Fruit fly (Drosophila melanogaster) whole organism, embryonic: ENCODE measurements around the gene Cpr97Ea.

Experiments used
- Bgb ChIP-seq: fragments of 200-800 bp; sonication (Bioruptor generic); IDR thresholded peaks from 2 replicates; pipeline ENCODE4 v1.3.6; 2022; ENCODE audit warnings: missing biosample characterization, missing genetic modification characterization; ENCODE audit not compliant: partially characterized antibody
- C15 ChIP-seq: fragments of 200-800 bp; sonication (Bioruptor generic); IDR thresholded peaks from 3 replicates; pipeline ENCODE4 v1.3.6; 2022; ENCODE audit warnings: missing biosample characterization, missing genetic modification characterization
- CG10321 ChIP-seq: fragments of 200-800 bp; sonication (Bioruptor generic); IDR thresholded peaks from 2 replicates; pipeline ENCODE4 v1.3.6; 2022; ENCODE audit warnings: missing biosample characterization, missing genetic modification characterization
- CG10959 ChIP-seq: fragments of 200-800 bp; sonication (Bioruptor generic); IDR thresholded peaks from 2 replicates; pipeline ENCODE4 v1.3.6; 2022; ENCODE audit warnings: missing biosample characterization, missing genetic modification characterization
- CG11723 ChIP-seq: fragments of 200-800 bp; sonication (Bioruptor generic); optimal IDR thresholded peaks from 2 replicates; lab custom pipeline; 2017; ENCODE audit warnings: missing biosample characterization, mild to moderate bottlenecking, missing genetic modification characterization
- CG12104 ChIP-seq: fragments of 200-800 bp; sonication (Bioruptor generic); optimal IDR thresholded peaks from 3 replicates; lab custom pipeline; 2016; ENCODE audit warnings: missing biosample characterization, missing genetic modification characterization
- CG17568 ChIP-seq: fragments of 200-800 bp; sonication (Bioruptor generic); optimal IDR thresholded peaks from 2 replicates; lab custom pipeline; 2018; ENCODE audit warnings: missing biosample characterization, mild to moderate bottlenecking, missing genetic modification characterization, moderate library complexity
- CG2116 ChIP-seq: fragments of 200-800 bp; sonication (Bioruptor generic); optimal IDR thresholded peaks from 3 replicates; lab custom pipeline; 2018; ENCODE audit warnings: missing biosample characterization, mild to moderate bottlenecking, missing genetic modification characterization
- CG2678 ChIP-seq: fragments of 200-800 bp; sonication (Bioruptor generic); optimal IDR thresholded peaks from 3 replicates; lab custom pipeline; 2019; ENCODE audit warnings: missing biosample characterization, mild to moderate bottlenecking, missing genetic modification characterization, moderate library complexity
- CG2712 ChIP-seq: fragments of 200-800 bp; optimal IDR thresholded peaks from 3 replicates; lab custom pipeline; 2019; ENCODE audit warnings: missing biosample characterization, mild to moderate bottlenecking, missing genetic modification characterization, moderate library complexity
- CG2889 ChIP-seq: fragments of 200-800 bp; sonication (Bioruptor generic); IDR thresholded peaks from 3 replicates; pipeline ENCODE4 v1.3.6; 2022; ENCODE audit warnings: missing biosample characterization, missing genetic modification characterization
- CG3065 ChIP-seq: fragments of 200-800 bp; sonication (Bioruptor generic); optimal IDR thresholded peaks from 2 replicates; lab custom pipeline; 2016; ENCODE audit warnings: missing biosample characterization, missing genetic modification characterization
- CG31388 ChIP-seq: fragments of 200-800 bp; sonication (Bioruptor generic); optimal IDR thresholded peaks from 2 replicates; lab custom pipeline; 2016; ENCODE audit warnings: missing biosample characterization, missing genetic modification characterization
- CG32532 ChIP-seq: fragments of 200-800 bp; sonication (Bioruptor generic); IDR thresholded peaks from 2 replicates; pipeline ENCODE4 v1.3.6; 2022; ENCODE audit warnings: missing biosample characterization, missing genetic modification characterization
- CG34224 ChIP-seq: fragments of 200-800 bp; sonication (Bioruptor generic); IDR thresholded peaks from 3 replicates; pipeline ENCODE4 v1.3.6; 2022; ENCODE audit warnings: missing biosample characterization, missing genetic modification characterization; ENCODE audit not compliant: partially characterized antibody
- CG34422 ChIP-seq: fragments of 200-800 bp; sonication (Bioruptor generic); IDR thresholded peaks from 3 replicates; pipeline ENCODE4 v1.3.6; 2022; ENCODE audit warnings: missing biosample characterization, missing genetic modification characterization
- CG4360 ChIP-seq: fragments of 200-800 bp; sonication (Bioruptor generic); IDR thresholded peaks from 2 replicates; pipeline ENCODE4 v1.3.6; 2022; ENCODE audit warnings: missing biosample characterization, missing genetic modification characterization
- CG4854 ChIP-seq: fragments of 200-800 bp; sonication (Bioruptor generic); optimal IDR thresholded peaks from 2 replicates; lab custom pipeline; 2016; ENCODE audit warnings: missing biosample characterization, missing genetic modification characterization, inconsistent platforms
- CG7963 ChIP-seq: fragments of 200-800 bp; sonication (Bioruptor generic); IDR thresholded peaks from 3 replicates; pipeline ENCODE4 v1.3.6; 2022; ENCODE audit warnings: missing biosample characterization, missing genetic modification characterization; ENCODE audit not compliant: partially characterized antibody
- CG8089 ChIP-seq: fragments of 200-800 bp; sonication (Bioruptor generic); optimal IDR thresholded peaks from 3 replicates; lab custom pipeline; 2016; ENCODE audit warnings: missing biosample characterization, missing genetic modification characterization
- CG8281 ChIP-seq: fragments of 200-800 bp; sonication (Bioruptor generic); optimal IDR thresholded peaks from 2 replicates; lab custom pipeline; 2018; ENCODE audit warnings: missing biosample characterization, mild to moderate bottlenecking, missing genetic modification characterization, moderate library complexity
- CG8478 ChIP-seq: fragments of >200 bp; optimal IDR thresholded peaks from 2 replicates; lab custom pipeline; 2018
- CG9932 ChIP-seq: fragments of 200-800 bp; sonication (Bioruptor generic); IDR thresholded peaks from 2 replicates; pipeline ENCODE4 v1.3.6; 2022; ENCODE audit warnings: missing biosample characterization, missing genetic modification characterization
- Dad ChIP-seq: fragments of 200-800 bp; sonication (Bioruptor generic); optimal IDR thresholded peaks from 3 replicates; lab custom pipeline; 2016; ENCODE audit warnings: missing biosample characterization, missing genetic modification characterization
- Dip3 ChIP-seq: fragments of 200-800 bp; sonication (Bioruptor generic); optimal IDR thresholded peaks from 3 replicates; lab custom pipeline; 2016; ENCODE audit warnings: missing biosample characterization, missing genetic modification characterization
- E2f1 ChIP-seq: fragments of 200-800 bp; sonication (Bioruptor generic); IDR thresholded peaks from 2 replicates; pipeline ENCODE4 v1.3.6; 2022; ENCODE audit warnings: missing biosample characterization, missing genetic modification characterization
- HmgZ ChIP-seq: fragments of 200-800 bp; sonication (Bioruptor generic); optimal IDR thresholded peaks from 2 replicates; lab custom pipeline; 2018; ENCODE audit warnings: missing biosample characterization, mild to moderate bottlenecking, missing genetic modification characterization
- Lim3 ChIP-seq: fragments of 200-800 bp; sonication (Bioruptor generic); IDR thresholded peaks from 2 replicates; pipeline ENCODE4 v1.3.6; 2022; ENCODE audit warnings: missing biosample characterization, missing genetic modification characterization
- MBD-R2 ChIP-seq: fragments of 200-800 bp; sonication (Bioruptor generic); IDR thresholded peaks from 2 replicates; pipeline ENCODE4 v1.3.6; 2022; ENCODE audit warnings: missing biosample characterization, missing genetic modification characterization
- Nf-YA ChIP-seq: fragments of 200-800 bp; sonication (Bioruptor generic); IDR thresholded peaks from 2 replicates; pipeline ENCODE4 v1.3.6; 2022; ENCODE audit warnings: missing biosample characterization, missing genetic modification characterization
- Nf-YC ChIP-seq: fragments of 200-800 bp; optimal IDR thresholded peaks from 3 replicates; lab custom pipeline; 2019; ENCODE audit warnings: missing biosample characterization, mild to moderate bottlenecking, missing genetic modification characterization, moderate library complexity
- Sry-δ ChIP-seq: fragments of 200-800 bp; sonication (Bioruptor generic); optimal IDR thresholded peaks from 2 replicates; lab custom pipeline; 2016; ENCODE audit warnings: missing biosample characterization, missing genetic modification characterization
- abd-A ChIP-seq: fragments of 200-800 bp; sonication (Bioruptor generic); optimal IDR thresholded peaks from 3 replicates; lab custom pipeline; 2019; ENCODE audit warnings: missing biosample characterization, mild to moderate bottlenecking, missing genetic modification characterization, moderate library complexity
- al ChIP-seq: fragments of 200-800 bp; sonication (Bioruptor generic); IDR thresholded peaks from 2 replicates; pipeline ENCODE4 v1.3.6; 2022; ENCODE audit warnings: missing biosample characterization, missing genetic modification characterization
- cg ChIP-seq: fragments of 200-800 bp; sonication (Bioruptor generic); optimal IDR thresholded peaks from 3 replicates; lab custom pipeline; 2019; ENCODE audit warnings: missing biosample characterization, mild to moderate bottlenecking, missing genetic modification characterization, moderate library complexity
- da ChIP-seq: fragments of 200-800 bp; sonication (Bioruptor generic); optimal IDR thresholded peaks from 2 replicates; lab custom pipeline; 2016; ENCODE audit warnings: missing biosample characterization, missing genetic modification characterization
- dimm ChIP-seq: fragments of 200-800 bp; sonication (Bioruptor generic); IDR thresholded peaks from 2 replicates; pipeline ENCODE4 v1.3.6; 2022; ENCODE audit warnings: missing biosample characterization, missing genetic modification characterization
- esg ChIP-seq: fragments of 200-800 bp; sonication (Bioruptor generic); conservative IDR thresholded peaks from 2 replicates; pipeline ENCODE4 v1.3.6; 2022; ENCODE audit warnings: missing biosample characterization, missing genetic modification characterization
- fu2 ChIP-seq: fragments of 200-800 bp; sonication (Bioruptor generic); optimal IDR thresholded peaks from 2 replicates; lab custom pipeline; 2016; ENCODE audit warnings: missing biosample characterization, missing genetic modification characterization
- ind ChIP-seq: fragments of 200-800 bp; sonication (Bioruptor generic); optimal IDR thresholded peaks from 3 replicates; lab custom pipeline; 2016; ENCODE audit warnings: missing biosample characterization, missing genetic modification characterization
- knrl ChIP-seq: fragments of 200-800 bp; sonication (Bioruptor generic); IDR thresholded peaks from 3 replicates; pipeline ENCODE4 v1.3.6; 2022; ENCODE audit warnings: missing biosample characterization, missing genetic modification characterization; ENCODE audit not compliant: partially characterized antibody
- lola ChIP-seq, 3 experiments: fragments of >200 bp in 2 of 3; fragments of 200-800 bp in 1 of 3; sonication (Bioruptor generic) in 1 of 3; optimal IDR thresholded peaks; 2 replicates each; lab custom pipeline; 2017 to 2019; ENCODE audit warnings: missing biosample characterization in 3 of 3, missing genetic modification characterization in 3 of 3, mild to moderate bottlenecking in 1 of 3, moderate library complexity in 1 of 3
- org-1 ChIP-seq: fragments of 200-800 bp; sonication (Bioruptor generic); optimal IDR thresholded peaks from 2 replicates; lab custom pipeline; 2017; ENCODE audit warnings: missing biosample characterization, missing genetic modification characterization
- pnt ChIP-seq: fragments of 200-800 bp; sonication (Bioruptor generic); optimal IDR thresholded peaks from 3 replicates; lab custom pipeline; 2016; ENCODE audit warnings: missing biosample characterization, missing genetic modification characterization
- sc ChIP-seq, 3 experiments: fragments of >200 bp in 2 of 3; fragments of 200-800 bp in 1 of 3; sonication (Bioruptor generic) in 1 of 3; optimal IDR thresholded peaks; 2 replicates in 2 of 3; 3 replicates in 1 of 3; lab custom pipeline; 2017; ENCODE audit warnings: mild to moderate bottlenecking in 1 of 3, missing biosample characterization in 1 of 3, missing genetic modification characterization in 1 of 3, missing genetic modification reagents in 1 of 3
- sna ChIP-seq: fragments of 200-800 bp; sonication (Bioruptor generic); IDR thresholded peaks from 2 replicates; pipeline ENCODE4 v1.3.6; 2022; ENCODE audit warnings: missing biosample characterization, missing genetic modification characterization; ENCODE audit not compliant: partially characterized antibody
- tna ChIP-seq: fragments of 200-800 bp; sonication (Bioruptor generic); IDR thresholded peaks from 2 replicates; pipeline ENCODE4 v1.3.6; 2022; ENCODE audit warnings: missing biosample characterization, missing genetic modification characterization; ENCODE audit not compliant: partially characterized antibody
- tup ChIP-seq: fragments of 200-800 bp; sonication (Bioruptor generic); optimal IDR thresholded peaks from 2 replicates; lab custom pipeline; 2016; ENCODE audit warnings: missing biosample characterization, mild to moderate bottlenecking, missing genetic modification characterization, moderate library complexity
- wor ChIP-seq: fragments of 200-800 bp; sonication (Bioruptor generic); IDR thresholded peaks from 2 replicates; pipeline ENCODE4 v1.3.6; 2022; ENCODE audit warnings: missing biosample characterization, missing genetic modification characterization

The Cpr97Ea gene

DNA sequence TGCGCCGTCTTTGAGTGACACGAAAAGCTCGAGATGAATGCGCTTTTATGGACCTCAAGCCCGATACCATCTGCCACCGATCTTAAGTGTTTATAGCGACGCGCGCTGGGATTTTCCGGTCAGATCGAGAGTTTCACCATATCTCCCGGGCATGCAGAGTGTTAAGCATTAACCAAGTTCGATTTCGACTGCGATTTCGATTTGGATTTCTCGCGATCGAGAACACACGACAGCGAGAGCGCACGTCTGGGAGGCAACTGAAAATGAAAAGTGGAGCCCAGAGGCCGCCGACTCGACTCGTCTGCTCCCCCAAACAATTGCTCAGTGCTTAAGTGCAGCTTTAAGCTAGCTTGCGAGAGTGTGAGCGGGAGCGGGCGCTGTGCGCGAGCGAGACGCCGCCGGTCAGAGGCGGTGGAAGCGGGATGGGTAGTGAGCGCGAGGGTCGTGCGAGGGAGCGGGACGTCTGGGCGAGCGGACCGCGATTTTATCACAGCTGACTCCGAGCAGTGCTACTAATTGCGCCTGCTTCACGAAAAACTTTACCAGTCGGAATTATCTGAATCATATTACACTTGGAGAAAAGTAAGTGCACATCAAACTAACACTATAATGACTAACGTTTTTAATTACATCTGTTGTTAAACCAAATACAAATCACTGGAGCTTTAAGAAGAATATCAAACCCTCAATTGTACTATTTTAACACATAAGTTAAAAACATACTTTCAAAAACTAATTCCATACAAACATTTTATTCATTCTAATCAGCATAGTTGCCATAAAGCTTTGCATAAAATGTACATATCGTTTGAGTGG, 17.6 kb downstream of the Cpr97Ea start, which contains the start of gene spz (continued):
- no peak for TF ChIP-seq MBD-R2 (GFP tag; lab: Robert Waterston, UW)
- no peak for TF ChIP-seq CG2712 (tag; lab: Kevin White, UChicago)
- no peak for TF ChIP-seq Dad (GFP tag; lab: Kevin White, UChicago)
- TF ChIP-seq Dip3 (GFP tag; lab: Kevin White, UChicago) = no peak
- no peak for TF ChIP-seq sc (optimal IDR thresholded peaks at IDR 0.05; lab: Kevin White, UChicago)
- TF ChIP-seq sc (GFP tag; optimal IDR thresholded peaks at IDR 0.05; lab: Kevin White, UChicago) = no peak
- no peak for TF ChIP-seq CG31388 (GFP tag; lab: Kevin White, UChicago)
- TF ChIP-seq CG7963 (GFP tag; lab: Robert Waterston, UW) = no peak
- no peak for TF ChIP-seq CG2116 (GFP tag; lab: Kevin White, UChicago)
- TF ChIP-seq CG32532 (GFP tag; lab: Robert Waterston, UW) = no peak; the same call in none of the 2 replicates
- TF ChIP-seq pnt (GFP tag; lab: Kevin White, UChicago) = no peak
- no peak for TF ChIP-seq da
- no peak for TF ChIP-seq CG10959 (GFP tag; lab: Robert Waterston, UW)
- TF ChIP-seq lola (GFP tag; optimal IDR thresholded peaks at IDR 0.05; lab: Kevin White, UChicago) = no peak
- no peak for TF ChIP-seq cg (GFP tag; lab: Kevin White, UChicago)
- no peak for TF ChIP-seq abd-A (tag; lab: Kevin White, UChicago)
- TF ChIP-seq CG2889 (GFP tag; lab: Robert Waterston, UW) = no peak
- 0 out of 2 replicates have a peak, but pooled peaks have one; percentile 35 for TF ChIP-seq CG9932 (GFP tag; lab: Robert Waterston, UW)
- TF ChIP-seq C15 (GFP tag; lab: Robert Waterston, UW) = no peak
- no peak for TF ChIP-seq esg (GFP tag; lab: Robert Waterston, UW)
- TF ChIP-seq CG8478 (lab: Kevin White, UChicago) = peak; percentile 74
- TF ChIP-seq E2f1 (GFP tag; lab: Robert Waterston, UW) = no peak
- TF ChIP-seq ind (GFP tag; lab: Kevin White, UChicago) = no peak
- no peak for TF ChIP-seq CG12104 (GFP tag; lab: Kevin White, UChicago)
- 0 out of 3 replicates have a peak, but pooled peaks have one; percentile 48 for TF ChIP-seq CG34422 (GFP tag; lab: Robert Waterston, UW)
- TF ChIP-seq Sry-δ (GFP tag; lab: Kevin White, UChicago) = no peak
- TF ChIP-seq CG2678 (tag; lab: Kevin White, UChicago) = peak; percentile 24
- no peak for TF ChIP-seq CG17568 (GFP tag; lab: Kevin White, UChicago)
- TF ChIP-seq CG8281 (tag; lab: Kevin White, UChicago) = no peak
- 0 out of 2 replicates have a peak, but pooled peaks have one; percentile 6 for TF ChIP-seq al
- no peak for TF ChIP-seq tna (GFP tag; lab: Robert Waterston, UW)
- TF ChIP-seq CG4854 (GFP tag; lab: Kevin White, UChicago) = no peak
- TF ChIP-seq CG34224 (GFP tag; lab: Robert Waterston, UW) = no peak; the same call in 2 of the 3 replicates
- TF ChIP-seq fu2 (GFP tag; lab: Kevin White, UChicago) = no peak
- no peak for TF ChIP-seq sna (GFP tag; lab: Robert Waterston, UW)
- TF ChIP-seq Nf-YA (GFP tag; lab: Robert Waterston, UW) = no peak
- TF ChIP-seq dimm (GFP tag; lab: Robert Waterston, UW) = no peak
- TF ChIP-seq org-1 (GFP tag; lab: Kevin White, UChicago) = no peak
- TF ChIP-seq CG8089 = no peak
- TF ChIP-seq knrl (GFP tag; lab: Robert Waterston, UW) = no peak
- peak; percentile 85 for TF ChIP-seq CG10321 (GFP tag; lab: Robert Waterston, UW)
- TF ChIP-seq Lim3 = no peak
- no peak for TF ChIP-seq wor (GFP tag; lab: Robert Waterston, UW)
- no peak for TF ChIP-seq HmgZ (tag; lab: Kevin White, UChicago)
- TF ChIP-seq CG4360 (GFP tag; lab: Robert Waterston, UW) = no peak
- no peak for TF ChIP-seq Nf-YC (tag; lab: Kevin White, UChicago)
- no peak for TF ChIP-seq CG11723
- no peak for TF ChIP-seq CG3065 (GFP tag; lab: Kevin White, UChicago)
- peak; percentile 25; the same call in 1 of the 2 replicates for TF ChIP-seq Bgb
- TF ChIP-seq tup (GFP tag; lab: Kevin White, UChicago) = no peak
